Fruit fly (Drosophila melanogaster): Measurements from ENCODE around the gene osi.

DNA sequence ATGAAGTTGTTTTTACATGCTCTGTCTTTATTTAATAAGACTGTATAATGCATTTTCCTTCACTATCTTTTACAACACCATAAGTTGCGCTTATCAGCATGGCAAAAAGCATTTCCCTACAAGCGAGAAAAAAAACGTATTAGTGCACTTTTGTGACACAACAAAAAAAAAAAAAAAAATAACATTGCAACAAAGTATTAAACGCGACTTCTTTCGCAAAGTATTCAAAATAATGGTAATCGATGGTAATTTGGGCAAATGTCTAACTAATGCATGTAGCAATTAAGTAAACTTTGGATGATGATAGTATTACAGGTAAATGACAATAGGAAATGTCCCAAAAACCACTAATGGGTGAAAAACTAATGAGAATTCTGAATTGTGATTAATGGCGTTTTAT is 39.8 kb downstream of the osi start:
- TF ChIP-seq fd85E (GFP tag; optimal IDR thresholded peaks at IDR 0.05) (no peak), CG11294 (GFP tag; IDR thresholded peaks at IDR 0.05) (no peak), Blimp-1 (GFP tag; optimal IDR thresholded peaks at IDR 0.05) (no peak), Ets21C (GFP tag; optimal IDR thresholded peaks at IDR 0.05) (no peak)
